Fruit fly (Drosophila melanogaster) whole organism, prepupa: ENCODE results near the gene Lerp.

Source experiments
- Lpt ChIP-seq: fragments of 200-800 bp; sonication (Bioruptor generic); optimal IDR thresholded peaks from 3 replicates; lab custom pipeline; 2016; ENCODE audit warnings: missing biosample characterization, missing genetic modification characterization
- net ChIP-seq: fragments of 200-800 bp; sonication (Bioruptor generic); optimal IDR thresholded peaks from 3 replicates; lab custom pipeline; 2016; ENCODE audit warnings: missing biosample characterization, missing genetic modification characterization

Lerp gene

dm6 chr3R:26795366-26795765 lies 67.6 kb downstream of the Lerp start:
- TF ChIP-seq net, result peak; percentile 20
- no peak for TF ChIP-seq Lpt (GFP tag; lab: Kevin White, UChicago)
- TF ChIP-seq, all 60 proteins: peak for 1
